Worm (Caenorhabditis elegans): ENCODE measurements around the gene uroc-1.
"Not testable (repeated sequence)": the region's sequence is repeated elsewhere in the genome, so short reads cannot be mapped to it uniquely, and the experiment has no call there.

DNA sequence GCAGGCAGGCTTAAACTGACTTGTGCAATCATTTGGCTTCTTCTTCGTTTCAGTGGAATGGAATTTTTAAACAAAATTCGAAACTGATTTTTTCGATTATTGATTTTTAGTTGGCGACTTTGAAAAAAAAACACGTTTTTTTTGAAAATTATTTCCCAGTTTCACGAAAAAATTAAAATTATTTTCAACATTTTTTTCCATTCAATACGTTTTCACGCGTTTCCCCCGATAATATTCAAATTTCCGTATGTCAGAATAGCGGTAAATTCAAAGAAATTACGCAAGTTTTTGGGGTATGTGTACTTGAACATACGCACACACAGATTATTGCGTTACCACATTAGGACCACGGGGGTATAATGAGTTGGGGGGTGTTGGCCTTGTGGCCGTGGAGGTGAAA, 35.4 kb downstream of the uroc-1 start, which contains the start of gene Y51H4A.935:
- TF ChIP-seq ztf-11 (tag; optimal IDR thresholded peaks at IDR 0.05); nhr-237 (tag; optimal IDR thresholded peaks at IDR 0.05); C34B4.2 (tag; optimal IDR thresholded peaks at IDR 0.05); dsc-1 (tag; optimal IDR thresholded peaks at IDR 0.05); egl-13 (tag; optimal IDR thresholded peaks at IDR 0.05); nhr-19 (GFP tag; conservative IDR thresholded peaks at IDR 0.05); efl-3 (GFP tag; optimal IDR thresholded peaks at IDR 0.05); zag-1 (tag; optimal IDR thresholded peaks at IDR 0.05); aly-2 (tag; optimal IDR thresholded peaks at IDR 0.05): not testable (repeated sequence)
